Worm (Caenorhabditis elegans): ENCODE results near the gene F19B2.7.

Gene F19B2.7

DNA sequence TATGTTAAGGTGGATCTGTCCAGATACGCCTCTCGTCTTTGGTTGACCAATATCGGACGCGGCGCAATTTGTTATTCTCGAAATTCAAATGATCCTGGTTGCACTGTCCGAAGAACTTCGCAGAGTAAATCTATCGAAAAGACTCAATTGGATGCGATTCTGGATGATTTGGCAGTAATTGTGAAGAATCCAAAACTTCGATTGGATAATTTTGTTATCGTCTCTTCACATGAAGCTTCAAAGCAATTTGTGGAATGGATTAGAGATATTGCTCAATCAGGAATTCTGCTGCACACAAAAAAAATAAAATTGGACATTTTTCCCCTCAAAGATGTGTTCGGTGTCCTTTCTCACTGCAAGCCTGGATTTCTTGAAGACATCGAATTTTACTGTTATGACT is 48.1 kb downstream of the F19B2.7 start:
- TF ChIP-seq snpc-1.2 (GFP tag; IDR thresholded peaks at IDR 0.05) (no peak), unc-62 (GFP tag; optimal IDR thresholded peaks at IDR 0.05 in 1 of 2) (peak in 1 of 2 experiments; percentile 93), unc-62 (tag; optimal IDR thresholded peaks at IDR 0.05) (no peak), dpl-1 (GFP tag; optimal IDR thresholded peaks at IDR 0.05) (no peak), zip-2 (tag; optimal IDR thresholded peaks at IDR 0.05) (no peak)

DNA sequence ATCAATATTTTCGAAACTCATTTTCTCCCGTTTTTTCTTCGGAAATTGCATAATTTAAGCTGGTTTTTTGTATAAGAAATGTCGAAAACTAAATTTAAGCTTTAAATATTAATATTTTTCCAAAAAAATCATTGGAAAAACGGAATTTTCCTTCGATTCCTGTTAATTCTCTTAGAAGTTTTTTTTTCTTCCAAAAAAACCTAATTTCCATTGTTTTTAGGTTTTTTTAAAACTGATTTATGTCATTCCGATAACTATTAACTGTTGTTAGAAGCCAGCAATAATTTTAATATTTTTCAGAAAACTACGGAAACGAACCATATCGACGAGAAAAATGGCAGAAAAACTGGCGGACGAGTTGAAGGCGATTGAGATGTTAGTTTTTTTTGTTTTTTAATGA is 49.8 kb downstream of the F19B2.7 start, which contains the start of gene fbxa-114:
Gene fbxa-114 (plus strand): TSS at position 301 of the 400 bp plus-strand sequence.
- TF ChIP-seq madf-9 (GFP tag; conservative IDR thresholded peaks at IDR 0.05): no peak
- TF ChIP-seq aha-1 (tag): peak; percentile 55

DNA sequence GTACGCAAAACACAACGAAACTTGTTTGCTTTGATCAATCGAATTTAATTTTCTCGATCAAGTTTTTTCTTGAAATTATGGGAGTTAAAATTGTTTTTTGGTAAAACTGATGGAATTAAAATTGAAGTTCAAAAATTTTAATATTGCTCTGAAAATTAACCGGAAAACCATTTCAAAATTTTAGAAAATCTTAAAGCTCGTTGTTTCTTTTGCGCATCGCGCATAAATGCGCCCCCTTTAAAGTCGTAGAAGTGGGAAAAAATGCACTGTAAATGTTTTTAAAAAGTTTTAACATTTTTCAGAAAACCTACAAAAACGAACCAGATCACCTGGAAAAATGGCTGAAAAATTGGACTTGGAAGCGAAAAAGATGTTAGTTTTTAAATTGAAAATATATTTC is 51.6 kb downstream of the F19B2.7 start, which contains the start of gene fbxa-113:
Gene fbxa-113 (plus strand): TSS at position 301 of the 400 bp plus-strand sequence.
- TF ChIP-seq vab-7 (GFP tag; IDR thresholded peaks at IDR 0.05): no peak
- TF ChIP-seq spr-3 (GFP tag; optimal IDR thresholded peaks at IDR 0.05): no peak
- no peak for TF ChIP-seq zip-2 (tag; optimal IDR thresholded peaks at IDR 0.05)
- TF ChIP-seq lsy-2 (tag; optimal IDR thresholded peaks at IDR 0.05): no peak
- TF ChIP-seq R02D3.7 (tag; optimal IDR thresholded peaks at IDR 0.05): no peak
- no peak for TF ChIP-seq unc-130 (GFP tag; optimal IDR thresholded peaks at IDR 0.05)
- no peak for TF ChIP-seq ztf-7 (tag; optimal IDR thresholded peaks at IDR 0.05)
- TF ChIP-seq T20F7.1 (GFP tag; optimal IDR thresholded peaks at IDR 0.05): no peak
- no peak for TF ChIP-seq lin-13 (GFP tag; optimal IDR thresholded peaks at IDR 0.05)
- TF ChIP-seq ceh-82 (tag; optimal IDR thresholded peaks at IDR 0.05): no peak
- no peak for TF ChIP-seq tag-97 (GFP tag; IDR thresholded peaks at IDR 0.05)
- TF ChIP-seq dve-1 (tag; optimal IDR thresholded peaks at IDR 0.05; ENCODE audit: insufficient read depth): no peak
- no peak for TF ChIP-seq nhr-48 (tag; optimal IDR thresholded peaks at IDR 0.05)
- TF ChIP-seq tra-1 (GFP tag; IDR thresholded peaks at IDR 0.05): no peak
- TF ChIP-seq nhr-10 (tag; optimal IDR thresholded peaks at IDR 0.05): no peak
- TF ChIP-seq D1046.2 (GFP tag; IDR thresholded peaks at IDR 0.05): no peak
- TF ChIP-seq nhr-237 (tag; optimal IDR thresholded peaks at IDR 0.05): no peak
- no peak for TF ChIP-seq snpc-4 (tag; optimal IDR thresholded peaks at IDR 0.05)
